Worm (Caenorhabditis elegans): ENCODE data around the gene F16H6.7.

ce11 chrV:18157707-18158106 lies 51.3 kb downstream of the F16H6.7 start, which contains the start of gene clec-48:
- TF ChIP-seq lin-39 (tag; optimal IDR thresholded peaks at IDR 0.05): no peak
- TF ChIP-seq ets-5 (GFP tag; IDR thresholded peaks at IDR 0.05): no peak
- no peak for TF ChIP-seq efl-1 (optimal IDR thresholded peaks at IDR 0.05)
- TF ChIP-seq efl-1 (GFP tag; optimal IDR thresholded peaks at IDR 0.05 in 1 of 2): peak in 1 of 2 experiments; percentile 57
- no peak for TF ChIP-seq lin-13 (GFP tag; optimal IDR thresholded peaks at IDR 0.05)
- no peak for TF ChIP-seq ztf-4 (tag; optimal IDR thresholded peaks at IDR 0.05)

All from whole organism, L1 larva.